Worm (Caenorhabditis elegans) whole organism, mixed stage, embryonic: ENCODE measurements around the gene ZK218.11.

Experiments used
- blmp-1 ChIP-seq: fragments of 150-350 bp; optimal IDR thresholded peaks from 2 replicates; lab custom pipeline; 2014; ENCODE audit warnings: missing biosample characterization, missing genetic modification characterization
- ceh-39 ChIP-seq: fragments of 150-350 bp; optimal IDR thresholded peaks from 2 replicates; lab custom pipeline; 2014; ENCODE audit warnings: missing biosample characterization, missing genetic modification characterization
- ces-1 ChIP-seq: fragments of 150-350 bp; optimal IDR thresholded peaks from 2 replicates; lab custom pipeline; 2014; ENCODE audit warnings: missing biosample characterization, missing genetic modification reagents, missing genetic modification characterization
- flh-1 ChIP-seq: fragments of 200-800 bp; sonication (Bioruptor generic); optimal IDR thresholded peaks from 2 replicates; lab custom pipeline; 2018; ENCODE audit warnings: mild to moderate bottlenecking, missing genetic modification characterization, moderate library complexity, missing compliant biosample characterization
- lsy-2 ChIP-seq: fragments of 150-350 bp; optimal IDR thresholded peaks from 2 replicates; lab custom pipeline; 2014; ENCODE audit warnings: missing biosample characterization, missing genetic modification characterization
- nhr-237 ChIP-seq: fragments of 150-350 bp; optimal IDR thresholded peaks from 2 replicates; lab custom pipeline; 2014; ENCODE audit warnings: missing biosample characterization, missing genetic modification characterization
- nhr-28 ChIP-seq: fragments of 150-350 bp; optimal IDR thresholded peaks from 2 replicates; lab custom pipeline; 2014; ENCODE audit warnings: missing biosample characterization, missing genetic modification characterization
- nhr-76 ChIP-seq: sonication (generic microtip); optimal IDR thresholded peaks from 2 replicates; lab custom pipeline; 2017; ENCODE audit warnings: missing biosample characterization, missing genetic modification characterization
- snpc-4 ChIP-seq: fragments of 150-350 bp; optimal IDR thresholded peaks from 2 replicates; lab custom pipeline; 2014; ENCODE audit warnings: missing biosample characterization, missing genetic modification characterization
- tbx-8 ChIP-seq: fragments of 200-800 bp; sonication (Bioruptor generic); optimal IDR thresholded peaks from 2 replicates; lab custom pipeline; 2018; ENCODE audit warnings: mild to moderate bottlenecking, missing genetic modification characterization, moderate library complexity, missing compliant biosample characterization
- unc-39 ChIP-seq: fragments of 150-350 bp; optimal IDR thresholded peaks from 2 replicates; lab custom pipeline; 2014; ENCODE audit warnings: missing biosample characterization, missing genetic modification characterization
- unc-62 ChIP-seq: fragments of 150-350 bp; optimal IDR thresholded peaks from 2 replicates; lab custom pipeline; 2014; ENCODE audit warnings: missing biosample characterization, missing genetic modification reagents, missing genetic modification characterization
- ztf-11 ChIP-seq: fragments of 150-350 bp; optimal IDR thresholded peaks from 2 replicates; lab custom pipeline; 2014; ENCODE audit warnings: missing biosample characterization, missing genetic modification characterization

DNA sequence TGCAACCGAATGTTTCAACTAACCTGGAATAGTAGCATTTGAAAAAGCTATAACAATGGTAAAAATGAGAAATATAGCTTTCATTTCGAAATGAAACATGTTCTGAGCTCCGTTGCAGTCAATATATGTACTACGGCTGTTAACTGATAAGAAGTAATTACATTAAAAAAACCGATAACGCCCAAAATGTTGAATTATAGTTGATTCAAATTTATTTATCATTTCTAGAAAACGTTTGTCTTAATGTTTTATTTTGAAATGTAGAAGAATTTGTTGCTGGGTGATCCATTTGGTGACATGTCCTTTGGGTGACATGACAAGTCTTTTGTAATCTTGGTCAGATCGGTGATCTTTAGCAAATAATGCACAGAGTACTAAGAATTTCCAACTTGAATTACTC is 18.9 kb downstream of the ZK218.11 start, which contains the start of gene T05E12.6:
- no peak for TF ChIP-seq nhr-237
- TF ChIP-seq nhr-28 (tag; lab: Kevin White, UChicago), result no peak
- no peak for TF ChIP-seq flh-1 (GFP tag; lab: Kevin White, UChicago)
- no peak for TF ChIP-seq snpc-4
- no peak for TF ChIP-seq ztf-11 (tag; lab: Kevin White, UChicago)
- no peak for TF ChIP-seq unc-39
- no peak for TF ChIP-seq unc-62
- no peak for TF ChIP-seq tbx-8 (GFP tag; lab: Kevin White, UChicago)
- TF ChIP-seq ceh-39, result no peak
- TF ChIP-seq ces-1, result no peak
- TF ChIP-seq blmp-1 (tag; lab: Kevin White, UChicago), result no peak
- no peak for TF ChIP-seq nhr-76 (tag; lab: Kevin White, UChicago)
- no peak for TF ChIP-seq lsy-2
